Worm (Caenorhabditis elegans): ENCODE measurements around the gene cgr-1.

Gene cgr-1

DNA sequence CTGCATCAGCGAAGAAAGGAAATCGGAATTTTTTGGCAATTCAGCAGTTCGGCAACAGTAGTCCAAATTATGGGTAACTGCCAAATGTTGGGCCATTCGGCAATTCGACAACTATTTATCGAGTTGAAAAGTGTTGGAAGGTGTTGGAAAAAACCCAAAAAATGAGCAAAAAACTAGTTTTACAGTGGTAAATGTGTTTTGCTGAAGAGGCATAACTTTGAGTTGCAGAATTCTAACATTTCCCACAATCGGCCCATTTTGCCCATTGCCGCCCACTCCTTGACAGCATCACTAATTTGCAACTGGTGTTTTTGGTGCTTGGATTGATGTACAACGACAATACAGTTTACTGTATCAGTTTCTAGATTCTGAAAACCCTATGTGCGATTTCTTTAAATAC, 46.6 kb downstream of the cgr-1 start:
- no peak for TF ChIP-seq elt-3 (tag; optimal IDR thresholded peaks at IDR 0.05)
- no peak for TF ChIP-seq pha-4 (tag; optimal IDR thresholded peaks at IDR 0.05)
- no peak for TF ChIP-seq unc-39 (tag; optimal IDR thresholded peaks at IDR 0.05)
- TF ChIP-seq ztf-11 (tag; optimal IDR thresholded peaks at IDR 0.05) = no peak
- TF ChIP-seq hlh-1 (tag; optimal IDR thresholded peaks at IDR 0.05) = no peak
- no peak for TF ChIP-seq ceh-39 (tag; optimal IDR thresholded peaks at IDR 0.05)
- no peak for TF ChIP-seq mab-5 (tag; optimal IDR thresholded peaks at IDR 0.05)
- no peak for TF ChIP-seq lin-13 (tag; optimal IDR thresholded peaks at IDR 0.05)
- TF ChIP-seq drap-1 (GFP tag; optimal IDR thresholded peaks at IDR 0.05) = no peak

DNA sequence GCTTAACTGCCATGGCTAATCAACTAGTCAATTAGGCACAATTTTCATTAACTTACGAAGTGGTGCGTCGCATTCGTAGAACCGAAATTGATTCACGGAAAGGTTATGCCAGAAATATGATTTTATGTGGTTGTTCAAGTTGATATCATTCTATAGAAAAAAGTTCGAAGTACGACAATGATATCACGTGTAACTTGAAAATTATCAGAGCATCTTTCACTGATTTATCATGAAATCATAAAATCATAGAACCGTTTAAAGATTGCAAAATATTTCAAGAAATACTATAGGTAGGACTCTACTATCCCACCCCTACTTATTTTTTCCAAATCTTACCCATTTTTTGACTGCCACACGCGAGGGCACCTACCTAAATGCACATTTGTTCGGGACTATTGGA, 47.3 kb downstream of the cgr-1 start:
- no peak for TF ChIP-seq flh-1 (GFP tag; optimal IDR thresholded peaks at IDR 0.05)
- TF ChIP-seq unc-62 (GFP tag; optimal IDR thresholded peaks at IDR 0.05) = no peak
- no peak for TF ChIP-seq mab-5 (tag; optimal IDR thresholded peaks at IDR 0.05)
- no peak for TF ChIP-seq elt-1 (tag; optimal IDR thresholded peaks at IDR 0.05; ENCODE audit: borderline replicate concordance, insufficient read depth)
- no peak for TF ChIP-seq bed-3 (GFP tag; optimal IDR thresholded peaks at IDR 0.05)
- TF ChIP-seq ceh-83 (GFP tag; optimal IDR thresholded peaks at IDR 0.05) = no peak
- TF ChIP-seq zip-8 (tag; optimal IDR thresholded peaks at IDR 0.05) = no peak
- no peak for TF ChIP-seq nhr-12 (tag; optimal IDR thresholded peaks at IDR 0.05)
- no peak for TF ChIP-seq unc-120 (tag; optimal IDR thresholded peaks at IDR 0.05; ENCODE audit: poor library complexity, severe bottlenecking)

DNA sequence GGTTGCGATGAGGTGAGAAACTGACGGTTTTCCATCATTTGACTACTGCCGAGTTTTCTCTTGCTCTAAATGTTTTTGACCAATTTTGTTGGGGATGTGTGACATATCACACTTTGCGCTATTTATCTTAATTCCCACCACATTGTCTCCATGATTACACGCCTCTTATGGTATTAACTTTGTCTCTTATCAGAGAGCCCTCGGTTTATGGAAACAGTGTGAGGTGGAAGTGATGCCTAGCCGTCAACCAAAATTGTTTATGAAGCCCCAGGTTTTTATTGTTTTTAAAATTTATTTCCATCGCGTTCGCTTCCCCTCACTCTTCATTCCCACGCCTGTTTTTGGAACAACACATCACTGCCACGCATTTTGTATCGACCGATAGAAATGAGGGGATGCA, 49.1 kb downstream of the cgr-1 start:
- no peak for TF ChIP-seq nhr-237 (tag; optimal IDR thresholded peaks at IDR 0.05)
- TF ChIP-seq snpc-4 (tag; optimal IDR thresholded peaks at IDR 0.05) = no peak
- TF ChIP-seq hlh-1 (tag; optimal IDR thresholded peaks at IDR 0.05) = no peak
- TF ChIP-seq pha-4 (tag; optimal IDR thresholded peaks at IDR 0.05) = no peak
- no peak for TF ChIP-seq ces-1 (GFP tag; optimal IDR thresholded peaks at IDR 0.05)
- no peak for TF ChIP-seq unc-120 (tag; optimal IDR thresholded peaks at IDR 0.05; ENCODE audit: poor library complexity, severe bottlenecking)
- TF ChIP-seq unc-62 (GFP tag; optimal IDR thresholded peaks at IDR 0.05) = no peak
- TF ChIP-seq tbx-8 (GFP tag; optimal IDR thresholded peaks at IDR 0.05) = no peak
- TF ChIP-seq ztf-11 (tag; optimal IDR thresholded peaks at IDR 0.05) = no peak
- no peak for TF ChIP-seq elt-3 (tag; optimal IDR thresholded peaks at IDR 0.05)
- no peak for TF ChIP-seq sem-2 (GFP tag; optimal IDR thresholded peaks at IDR 0.05)

DNA sequence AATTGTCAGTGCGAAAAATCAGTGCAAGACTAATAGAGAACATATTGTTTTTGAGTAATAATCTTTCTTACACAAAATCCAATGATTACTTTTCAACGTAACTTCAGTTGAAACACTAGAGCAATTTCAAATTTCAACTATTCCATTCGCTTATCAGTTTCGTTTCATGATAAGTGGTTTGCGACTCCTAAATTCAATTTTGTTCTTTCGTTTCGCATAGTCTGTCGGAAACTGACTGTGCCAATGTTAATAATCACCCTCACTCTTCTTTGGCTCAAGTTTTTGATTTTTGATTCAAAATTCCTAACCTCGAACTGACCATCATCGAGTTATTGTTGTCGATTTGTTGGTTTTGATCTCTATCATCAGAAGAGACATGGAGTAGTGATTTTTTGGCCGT, 51.5 kb downstream of the cgr-1 start:
- TF ChIP-seq nhr-12 (tag; optimal IDR thresholded peaks at IDR 0.05) = no peak
- no peak for TF ChIP-seq sptf-1 (tag; optimal IDR thresholded peaks at IDR 0.05)
- TF ChIP-seq nhr-28 (tag; optimal IDR thresholded peaks at IDR 0.05) = no peak
- no peak for TF ChIP-seq lin-32 (GFP tag; optimal IDR thresholded peaks at IDR 0.05)
- no peak for TF ChIP-seq drap-1 (GFP tag; optimal IDR thresholded peaks at IDR 0.05)
- TF ChIP-seq unc-62 (GFP tag; optimal IDR thresholded peaks at IDR 0.05) = no peak
- no peak for TF ChIP-seq mab-5 (tag; optimal IDR thresholded peaks at IDR 0.05)
- TF ChIP-seq ztf-11 (tag; optimal IDR thresholded peaks at IDR 0.05) = no peak
- TF ChIP-seq elt-1 (tag; optimal IDR thresholded peaks at IDR 0.05; ENCODE audit: borderline replicate concordance, insufficient read depth) = no peak
- no peak for TF ChIP-seq mls-2 (tag; optimal IDR thresholded peaks at IDR 0.05)
- no peak for TF ChIP-seq blmp-1 (tag; optimal IDR thresholded peaks at IDR 0.05)
- TF ChIP-seq hlh-1 (tag; optimal IDR thresholded peaks at IDR 0.05) = no peak
- TF ChIP-seq lin-13 (tag; optimal IDR thresholded peaks at IDR 0.05) = no peak
- no peak for TF ChIP-seq nhr-76 (tag; optimal IDR thresholded peaks at IDR 0.05)
- TF ChIP-seq unc-39 (tag; optimal IDR thresholded peaks at IDR 0.05) = no peak
- no peak for TF ChIP-seq ces-1 (GFP tag; optimal IDR thresholded peaks at IDR 0.05)
- TF ChIP-seq nhr-237 (tag; optimal IDR thresholded peaks at IDR 0.05) = no peak
- no peak for TF ChIP-seq unc-120 (tag; optimal IDR thresholded peaks at IDR 0.05; ENCODE audit: poor library complexity, severe bottlenecking)
- no peak for TF ChIP-seq nhr-2 (tag; optimal IDR thresholded peaks at IDR 0.05)
- no peak for TF ChIP-seq snpc-4 (tag; optimal IDR thresholded peaks at IDR 0.05)

DNA sequence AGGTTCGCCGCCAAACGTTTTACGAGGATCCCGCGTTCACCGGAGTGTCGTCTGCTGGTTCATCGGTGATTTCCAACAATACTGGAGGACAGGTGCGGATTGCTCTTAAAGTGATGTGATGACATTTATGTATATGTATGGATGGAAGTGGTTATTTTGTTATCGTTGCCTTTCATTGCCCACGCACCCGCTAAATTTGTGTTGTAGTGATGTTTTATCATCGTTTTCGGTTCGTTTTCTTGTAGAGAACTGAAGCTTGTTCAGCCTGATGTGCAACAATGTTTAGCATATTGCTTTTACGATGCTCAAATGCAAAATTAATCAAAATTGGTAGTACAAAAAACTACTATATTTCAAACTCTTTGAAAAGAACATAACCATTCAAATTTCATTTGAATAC, 52.4 kb downstream of the cgr-1 start:
- no peak for TF ChIP-seq ces-1 (GFP tag; optimal IDR thresholded peaks at IDR 0.05)
- TF ChIP-seq cnd-1 (tag; optimal IDR thresholded peaks at IDR 0.05) = no peak
- no peak for TF ChIP-seq elt-1 (tag; optimal IDR thresholded peaks at IDR 0.05; ENCODE audit: borderline replicate concordance, insufficient read depth)
- TF ChIP-seq mls-2 (tag; optimal IDR thresholded peaks at IDR 0.05) = no peak
- no peak for TF ChIP-seq tbx-8 (GFP tag; optimal IDR thresholded peaks at IDR 0.05)
- TF ChIP-seq nhr-237 (tag; optimal IDR thresholded peaks at IDR 0.05) = no peak
- no peak for TF ChIP-seq lin-13 (tag; optimal IDR thresholded peaks at IDR 0.05)
- no peak for TF ChIP-seq unc-39 (tag; optimal IDR thresholded peaks at IDR 0.05)
- TF ChIP-seq lsy-2 (tag; optimal IDR thresholded peaks at IDR 0.05) = no peak

Measured in whole organism, mixed stage, embryonic.